Worm (Caenorhabditis elegans) whole organism, late embryonic: Measurements from ENCODE around the gene hir-1.

Experiments used
- C08G9.2 ChIP-seq: sonication (generic microtip); optimal IDR thresholded peaks from 2 replicates; lab custom pipeline; 2016; ENCODE audit warnings: mild to moderate bottlenecking, missing genetic modification characterization, moderate library complexity, missing compliant biosample characterization
- F13H6.1 ChIP-seq: sonication (generic microtip); optimal IDR thresholded peaks from 2 replicates; lab custom pipeline; 2016; ENCODE audit warnings: missing genetic modification characterization, missing compliant biosample characterization
- K02D7.2 ChIP-seq: sonication (generic microtip); optimal IDR thresholded peaks from 2 replicates; lab custom pipeline; 2017; ENCODE audit warnings: mild to moderate bottlenecking, missing genetic modification characterization, missing compliant biosample characterization
- T23F11.4 ChIP-seq: fragments of 200-800 bp; sonication (Bioruptor generic); optimal IDR thresholded peaks from 2 replicates; lab custom pipeline; 2018; ENCODE audit warnings: mild to moderate bottlenecking, missing genetic modification characterization, missing compliant biosample characterization
- Y22D7AL.16 ChIP-seq: sonication (generic microtip); optimal IDR thresholded peaks from 2 replicates; lab custom pipeline; 2016; ENCODE audit warnings: missing genetic modification characterization, missing compliant biosample characterization
- ceh-14 ChIP-seq: sonication (generic microtip); optimal IDR thresholded peaks from 2 replicates; lab custom pipeline; 2016; ENCODE audit warnings: missing genotype, missing genetic modification characterization, missing compliant biosample characterization
- ceh-18 ChIP-seq: sonication (generic microtip); optimal IDR thresholded peaks from 2 replicates; lab custom pipeline; 2016; ENCODE audit warnings: missing genetic modification characterization, missing compliant biosample characterization
- ceh-2 ChIP-seq: sonication (generic microtip); optimal IDR thresholded peaks from 2 replicates; lab custom pipeline; 2016; ENCODE audit warnings: missing genotype, missing genetic modification characterization, missing compliant biosample characterization
- ceh-22 ChIP-seq: sonication (generic microtip); optimal IDR thresholded peaks from 2 replicates; lab custom pipeline; 2017; ENCODE audit warnings: missing biosample characterization, missing genetic modification characterization
- ceh-24 ChIP-seq: sonication (generic microtip); optimal IDR thresholded peaks from 2 replicates; lab custom pipeline; 2016; ENCODE audit warnings: mild to moderate bottlenecking, missing genetic modification characterization, missing compliant biosample characterization
- ceh-30 ChIP-seq: fragments of 150-350 bp; optimal IDR thresholded peaks from 2 replicates; lab custom pipeline; 2014; ENCODE audit warnings: missing biosample characterization, missing genetic modification characterization
- ceh-48 ChIP-seq: sonication (generic microtip); optimal IDR thresholded peaks from 2 replicates; lab custom pipeline; 2016; ENCODE audit warnings: missing genetic modification characterization, inconsistent platforms, missing compliant biosample characterization
- elt-4 ChIP-seq: sonication (generic microtip); optimal IDR thresholded peaks from 2 replicates; lab custom pipeline; 2016; ENCODE audit warnings: missing genetic modification characterization, missing compliant biosample characterization
- ets-4 ChIP-seq: sonication (generic microtip); optimal IDR thresholded peaks from 2 replicates; lab custom pipeline; 2016; ENCODE audit warnings: missing genetic modification characterization, missing compliant biosample characterization
- fax-1 ChIP-seq: sonication (generic microtip); optimal IDR thresholded peaks from 2 replicates; lab custom pipeline; 2016; ENCODE audit warnings: missing genotype, missing genetic modification characterization, missing compliant biosample characterization
- fkh-6 ChIP-seq: sonication (generic microtip); optimal IDR thresholded peaks from 2 replicates; lab custom pipeline; 2016; ENCODE audit warnings: missing genetic modification characterization, missing compliant biosample characterization
- gmeb-2 ChIP-seq: sonication (generic microtip); optimal IDR thresholded peaks from 2 replicates; lab custom pipeline; 2016; ENCODE audit warnings: missing genetic modification characterization, inconsistent platforms, missing compliant biosample characterization
- hlh-30 ChIP-seq: sonication (generic microtip); optimal IDR thresholded peaks from 2 replicates; lab custom pipeline; 2017; ENCODE audit warnings: antibody characterized with exemption, missing genetic modification characterization, missing compliant biosample characterization; ENCODE audit not compliant: insufficient read depth
- hlh-6 ChIP-seq: sonication (generic microtip); optimal IDR thresholded peaks from 2 replicates; lab custom pipeline; 2016; ENCODE audit warnings: missing genotype, missing genetic modification characterization, missing compliant biosample characterization
- lim-6 ChIP-seq: sonication (generic microtip); optimal IDR thresholded peaks from 2 replicates; lab custom pipeline; 2016; ENCODE audit warnings: missing genetic modification characterization, missing compliant biosample characterization
- lin-11 ChIP-seq: fragments of 200-800 bp; sonication (Bioruptor generic); optimal IDR thresholded peaks from 2 replicates; lab custom pipeline; 2018; ENCODE audit warnings: mild to moderate bottlenecking, missing genetic modification characterization, missing compliant biosample characterization
- mec-3 ChIP-seq: sonication (generic microtip); optimal IDR thresholded peaks from 2 replicates; lab custom pipeline; 2016; ENCODE audit warnings: borderline replicate concordance, missing genetic modification characterization, missing compliant biosample characterization
- nfya-1 ChIP-seq: sonication (generic microtip); optimal IDR thresholded peaks from 2 replicates; lab custom pipeline; 2017; ENCODE audit warnings: missing genetic modification characterization, mild to moderate bottlenecking, missing compliant biosample characterization, antibody characterized with exemption, moderate library complexity
- odd-2 ChIP-seq: sonication (generic microtip); optimal IDR thresholded peaks from 2 replicates; lab custom pipeline; 2017; ENCODE audit warnings: antibody characterized with exemption, mild to moderate bottlenecking, missing genetic modification characterization, missing compliant biosample characterization
- pag-3 ChIP-seq: sonication (generic microtip); optimal IDR thresholded peaks from 2 replicates; lab custom pipeline; 2016; ENCODE audit warnings: missing compliant biosample characterization, missing genetic modification characterization, borderline replicate concordance
- pros-1 ChIP-seq: fragments of 150-350 bp; optimal IDR thresholded peaks from 2 replicates; lab custom pipeline; 2014; ENCODE audit warnings: missing biosample characterization, missing genetic modification reagents, missing genetic modification characterization
- ref-2 ChIP-seq: sonication (generic microtip); optimal IDR thresholded peaks from 2 replicates; lab custom pipeline; 2016; ENCODE audit warnings: missing genetic modification characterization, missing compliant biosample characterization
- sdc-2 ChIP-seq: sonication (generic microtip); optimal IDR thresholded peaks from 2 replicates; lab custom pipeline; 2016; ENCODE audit warnings: missing genotype, missing genetic modification characterization, missing compliant biosample characterization
- sox-2 ChIP-seq: fragments of 200-800 bp; sonication (Bioruptor generic); IDR thresholded peaks from 2 replicates; pipeline ENCODE4 v1.3.6; 2022; ENCODE audit warnings: missing genetic modification reagents, missing genetic modification characterization, missing compliant biosample characterization
- sox-4 ChIP-seq: sonication (generic microtip); optimal IDR thresholded peaks from 2 replicates; lab custom pipeline; 2017; ENCODE audit warnings: mild to moderate bottlenecking, missing genetic modification characterization, inconsistent platforms, missing compliant biosample characterization
- unc-42 ChIP-seq: sonication (generic microtip); optimal IDR thresholded peaks from 2 replicates; lab custom pipeline; 2016; ENCODE audit warnings: missing genotype, missing genetic modification characterization, missing compliant biosample characterization

The hir-1 gene

ce11 chrV:5527694-5528093, 5.8 kb downstream of the hir-1 start:
- TF ChIP-seq unc-42 (tag; lab: Kevin White, UChicago) = no peak
- no peak for TF ChIP-seq sox-2
- no peak for TF ChIP-seq ceh-48 (tag; lab: Kevin White, UChicago)

- TF ChIP-seq ceh-18 (no peak), ceh-30 (no peak), elt-4 (tag; lab: Kevin White, UChicago) (no peak), fkh-6 (no peak), pros-1 (tag; lab: Kevin White, UChicago) (no peak), F13H6.1 (no peak), Y22D7AL.16 (tag; lab: Kevin White, UChicago) (no peak), K02D7.2 (no peak), lin-11 (tag; lab: Kevin White, UChicago) (no peak), mec-3 (tag; lab: Kevin White, UChicago) (no peak), ceh-2 (no peak), hlh-6 (tag; lab: Kevin White, UChicago) (no peak)
Measured at ce11 chrV:5533755-5534154, 11.8 kb downstream of the hir-1 start, which contains the start of gene grl-1. grl-1 (minus strand) TSS chrV:5533855.

- TF ChIP-seq sox-4 (tag; lab: Kevin White, UChicago) (no peak), ref-2 (tag; lab: Kevin White, UChicago) (no peak), Y22D7AL.16 (tag; lab: Kevin White, UChicago) (no peak), ceh-24 (tag; lab: Kevin White, UChicago) (no peak), ceh-14 (tag; lab: Kevin White, UChicago) (no peak)
Measured at ce11 chrV:5535774-5536173, 13.8 kb downstream of the hir-1 start, which contains the start of gene C24G6.8. C24G6.8 (minus strand) TSS chrV:5535874.

- TF ChIP-seq odd-2 = no peak
- TF ChIP-seq fax-1 (tag; lab: Kevin White, UChicago) = no peak
- TF ChIP-seq pag-3 (tag; lab: Kevin White, UChicago) = no peak
- TF ChIP-seq sdc-2 (tag; lab: Kevin White, UChicago) = no peak
- no peak for TF ChIP-seq hlh-30
- no peak for TF ChIP-seq T23F11.4 (GFP tag; lab: Kevin White, UChicago)
- no peak for TF ChIP-seq ets-4 (tag; lab: Kevin White, UChicago)
- TF ChIP-seq ceh-22 = no peak
Measured at ce11 chrV:5536240-5536811, 14.4 kb downstream of the hir-1 start, which contains the start of the genes cox-16 and syp-2. cox-16 (minus strand) TSS chrV:5536243. syp-2 (plus strand) TSS chrV:5536487.

- TF ChIP-seq ceh-30 (no peak), nfya-1 (no peak), gmeb-2 (tag; lab: Kevin White, UChicago) (no peak), C08G9.2 (tag; lab: Kevin White, UChicago) (no peak)
Measured at ce11 chrV:5538500-5538899, 16.6 kb downstream of the hir-1 start, which contains the start of gene cft-1. cft-1 (plus strand) TSS chrV:5538800.

ce11 chrV:5548051-5548450, 26.1 kb downstream of the hir-1 start, which contains the start of gene ugt-48:
ugt-48 (minus strand) TSS chrV:5548062.
- no peak for TF ChIP-seq lim-6 (tag; lab: Kevin White, UChicago)
- no peak for TF ChIP-seq ceh-24 (tag; lab: Kevin White, UChicago)
- TF ChIP-seq K02D7.2 = no peak
- TF ChIP-seq ref-2 (tag; lab: Kevin White, UChicago) = no peak
- no peak for TF ChIP-seq pag-3 (tag; lab: Kevin White, UChicago)
- no peak for TF ChIP-seq sdc-2 (tag; lab: Kevin White, UChicago)
- TF ChIP-seq, all 69 proteins: peak for 0
